Worm (Caenorhabditis elegans) whole organism, L2 larva: ENCODE results near the gene snb-2.

ENCODE experiments used
- R02D3.7 ChIP-seq: fragments of 150-350 bp; optimal IDR thresholded peaks from 2 replicates; lab custom pipeline; 2014; ENCODE audit warnings: missing biosample characterization, missing genetic modification characterization
- ZK546.5 ChIP-seq: sonication (generic microtip); optimal IDR thresholded peaks from 2 replicates; lab custom pipeline; 2017; ENCODE audit warnings: missing biosample characterization, missing genetic modification characterization
- egl-27 ChIP-seq: sonication (generic microtip); optimal IDR thresholded peaks from 3 replicates; lab custom pipeline; 2017; ENCODE audit warnings: missing biosample characterization, missing genetic modification reagents, missing genetic modification characterization
- nhr-77 ChIP-seq: fragments of 150-350 bp; optimal IDR thresholded peaks from 2 replicates; lab custom pipeline; 2014; ENCODE audit warnings: missing biosample characterization, missing genetic modification characterization
- unc-39 ChIP-seq: fragments of 150-350 bp; optimal IDR thresholded peaks from 2 replicates; lab custom pipeline; 2014; ENCODE audit warnings: missing biosample characterization, missing genetic modification characterization
- unc-55 ChIP-seq: fragments of 150-350 bp; sonication (generic microtip); optimal IDR thresholded peaks from 3 replicates; lab custom pipeline; 2014; ENCODE audit warnings: missing biosample characterization, missing genetic modification reagents, missing genetic modification characterization

DNA sequence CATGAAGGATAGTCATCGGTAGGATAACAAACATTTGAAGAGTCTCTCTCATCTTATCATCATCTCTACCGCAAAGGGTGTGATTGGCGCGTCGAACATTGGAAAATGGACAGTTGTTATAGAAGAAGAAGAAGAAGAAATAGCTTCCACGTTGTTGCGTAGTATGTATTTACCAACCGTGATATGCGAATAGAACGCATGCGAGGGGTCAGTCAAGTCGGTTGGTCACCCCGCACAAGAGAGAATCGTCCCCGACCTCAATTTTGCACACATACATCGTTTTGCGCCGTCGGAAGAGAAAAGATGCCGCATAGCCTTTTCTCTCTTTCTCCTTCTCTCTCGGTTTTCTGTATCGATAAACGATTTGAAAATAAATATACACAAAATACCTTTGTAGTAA lies 50.7 kb downstream of the snb-2 start:
- TF ChIP-seq ZK546.5 (tag; lab: Kevin White, UChicago) (no peak), unc-39 (tag; lab: Kevin White, UChicago) (no peak), egl-27 (tag; lab: Kevin White, UChicago) (no peak), unc-55 (GFP tag; lab: Kevin White, UChicago) (no peak), R02D3.7 (tag; lab: Kevin White, UChicago) (no peak), nhr-77 (tag; lab: Kevin White, UChicago) (no peak)
